Worm (Caenorhabditis elegans) whole organism, L1 larva: Measurements from ENCODE around the gene par-2.

Experiments
- C04F5.9 ChIP-seq: sonication (generic microtip); optimal IDR thresholded peaks from 2 replicates; lab custom pipeline; 2016; ENCODE audit warnings: missing genetic modification characterization, missing compliant biosample characterization
- C16A3.4 ChIP-seq: fragments of 150-350 bp; optimal IDR thresholded peaks from 2 replicates; lab custom pipeline; 2014; ENCODE audit warnings: missing biosample characterization, missing genetic modification characterization
- C34B4.2 ChIP-seq: sonication (generic microtip); optimal IDR thresholded peaks from 2 replicates; lab custom pipeline; 2017; ENCODE audit warnings: mild to moderate bottlenecking, missing genetic modification characterization, missing compliant biosample characterization
- Y116A8C.19 ChIP-seq: sonication (generic microtip); optimal IDR thresholded peaks from 2 replicates; lab custom pipeline; 2016; ENCODE audit warnings: missing compliant biosample characterization, missing genetic modification characterization, borderline replicate concordance
- alr-1 ChIP-seq: fragments of 200-800 bp; sonication (Bioruptor generic); optimal IDR thresholded peaks from 2 replicates; lab custom pipeline; 2018; ENCODE audit warnings: borderline replicate concordance, mild to moderate bottlenecking, missing genetic modification characterization, missing compliant biosample characterization
- aly-2 ChIP-seq: fragments of 150-350 bp; optimal IDR thresholded peaks from 2 replicates; lab custom pipeline; 2014; ENCODE audit warnings: missing biosample characterization, missing genetic modification characterization
- blmp-1 ChIP-seq: fragments of 150-350 bp; optimal IDR thresholded peaks from 2 replicates; lab custom pipeline; 2014; ENCODE audit warnings: missing biosample characterization, missing genetic modification characterization
- ceh-63 ChIP-seq: fragments of 200-800 bp; sonication (Bioruptor generic); optimal IDR thresholded peaks from 2 replicates; lab custom pipeline; 2018; ENCODE audit warnings: mild to moderate bottlenecking, missing genetic modification characterization, missing compliant biosample characterization
- ceh-82 ChIP-seq, 3 experiments: fragments of 150-350 bp in 1 of 3; sonication (generic microtip) in 2 of 3; optimal IDR thresholded peaks; 2 replicates each; lab custom pipeline; 2014 to 2017; ENCODE audit warnings: missing biosample characterization in 3 of 3, missing genetic modification characterization in 3 of 3
- ceh-88 ChIP-seq: fragments of 200-800 bp; sonication (Bioruptor generic); IDR thresholded peaks from 2 replicates; pipeline ENCODE4 v1.3.6; 2022; ENCODE audit warnings: missing genetic modification characterization, missing compliant biosample characterization
- ceh-90 ChIP-seq: sonication (generic microtip); optimal IDR thresholded peaks from 2 replicates; lab custom pipeline; 2016; ENCODE audit warnings: missing genetic modification characterization, missing compliant biosample characterization
- ces-1 ChIP-seq: fragments of 150-350 bp; optimal IDR thresholded peaks from 2 replicates; lab custom pipeline; 2014; ENCODE audit warnings: missing biosample characterization, missing genetic modification reagents, missing genetic modification characterization
- dpl-1 ChIP-seq, 3 experiments: fragments of 150-350 bp in 2 of 3; sonication (generic microtip) in 1 of 3; optimal IDR thresholded peaks; 2 replicates each; lab custom pipeline; 2014 to 2017; ENCODE audit warnings: missing biosample characterization in 3 of 3, missing genetic modification characterization in 3 of 3, missing genetic modification reagents in 3 of 3
- egl-27 ChIP-seq, 2 experiments: fragments of 150-350 bp in 1 of 2; sonication (generic microtip); optimal IDR thresholded peaks; 3 replicates each; lab custom pipeline; 2017 to 2018; ENCODE audit warnings: missing biosample characterization in 2 of 2, missing genetic modification characterization in 2 of 2, missing genetic modification reagents in 2 of 2
- ets-5 ChIP-seq: fragments of 200-800 bp; sonication (Bioruptor generic); IDR thresholded peaks from 2 replicates; pipeline ENCODE4 v1.3.6; 2022; ENCODE audit warnings: missing genetic modification characterization, missing compliant biosample characterization
- fkh-10 ChIP-seq: sonication (generic microtip); optimal IDR thresholded peaks from 2 replicates; lab custom pipeline; 2017; ENCODE audit warnings: missing biosample characterization, missing genetic modification reagents, missing genetic modification characterization
- hlh-17 ChIP-seq: fragments of 200-800 bp; sonication (Bioruptor generic); optimal IDR thresholded peaks from 2 replicates; lab custom pipeline; 2018; ENCODE audit warnings: missing genetic modification characterization, mild to moderate bottlenecking, missing compliant biosample characterization, moderate library complexity, borderline replicate concordance
- hlh-4 ChIP-seq: sonication (generic microtip); optimal IDR thresholded peaks from 2 replicates; lab custom pipeline; 2016; ENCODE audit warnings: mild to moderate bottlenecking, missing genetic modification characterization, missing compliant biosample characterization
- irx-1 ChIP-seq: sonication (generic microtip); optimal IDR thresholded peaks from 2 replicates; lab custom pipeline; 2016; ENCODE audit warnings: missing genetic modification characterization, missing compliant biosample characterization
- isw-1 ChIP-seq: fragments of 200-800 bp; sonication (Bioruptor generic); IDR thresholded peaks from 2 replicates; pipeline ENCODE4 v1.3.6; 2022; ENCODE audit warnings: missing genetic modification characterization, missing compliant biosample characterization
- jun-1 ChIP-seq: fragments of 150-350 bp; optimal IDR thresholded peaks from 2 replicates; lab custom pipeline; 2014; ENCODE audit warnings: missing biosample characterization, missing genetic modification reagents, missing genetic modification characterization
- lin-13 ChIP-seq: fragments of 150-350 bp; optimal IDR thresholded peaks from 2 replicates; lab custom pipeline; 2014; ENCODE audit warnings: missing biosample characterization, missing genetic modification reagents, missing genetic modification characterization
- lin-15B ChIP-seq: fragments of 150-350 bp; sonication (generic microtip); optimal IDR thresholded peaks from 3 replicates; lab custom pipeline; 2014; ENCODE audit warnings: missing biosample characterization, missing genetic modification characterization
- lin-35 ChIP-seq, 2 experiments: fragments of 150-350 bp; optimal IDR thresholded peaks; 2 replicates each; lab custom pipeline; 2014; ENCODE audit warnings: missing biosample characterization in 2 of 2, missing genetic modification characterization in 2 of 2, missing genetic modification reagents in 2 of 2
- mab-9 ChIP-seq: fragments of 200-800 bp; sonication (Bioruptor generic); IDR thresholded peaks from 2 replicates; pipeline ENCODE4 v1.3.6; 2022; ENCODE audit warnings: missing genetic modification reagents, missing genetic modification characterization, missing compliant biosample characterization
- mef-2 ChIP-seq: fragments of 150-350 bp; optimal IDR thresholded peaks from 2 replicates; lab custom pipeline; 2014; ENCODE audit warnings: missing biosample characterization, missing genetic modification characterization
- nhr-11 ChIP-seq: fragments of 150-350 bp; optimal IDR thresholded peaks from 2 replicates; lab custom pipeline; 2014; ENCODE audit warnings: missing biosample characterization, missing genetic modification characterization
- nhr-12 ChIP-seq: sonication (generic microtip); optimal IDR thresholded peaks from 2 replicates; lab custom pipeline; 2017; ENCODE audit warnings: missing biosample characterization, missing genetic modification characterization
- nhr-28 ChIP-seq: fragments of 150-350 bp; optimal IDR thresholded peaks from 2 replicates; lab custom pipeline; 2014; ENCODE audit warnings: missing biosample characterization, missing genetic modification characterization
- nhr-71 ChIP-seq: sonication (generic microtip); optimal IDR thresholded peaks from 2 replicates; lab custom pipeline; 2016; ENCODE audit warnings: mild to moderate bottlenecking, missing genetic modification characterization, moderate library complexity, missing compliant biosample characterization
- nhr-76 ChIP-seq: sonication (generic microtip); optimal IDR thresholded peaks from 2 replicates; lab custom pipeline; 2017; ENCODE audit warnings: missing biosample characterization, missing genetic modification characterization
- nhr-84 ChIP-seq: sonication (generic microtip); optimal IDR thresholded peaks from 2 replicates; lab custom pipeline; 2017; ENCODE audit warnings: missing biosample characterization, missing genetic modification characterization
- nhr-90 ChIP-seq: sonication (generic microtip); optimal IDR thresholded peaks from 2 replicates; lab custom pipeline; 2016; ENCODE audit warnings: mild to moderate bottlenecking, missing genetic modification characterization, missing compliant biosample characterization; ENCODE audit not compliant: poor library complexity
- pqm-1 ChIP-seq: sonication (generic microtip); optimal IDR thresholded peaks from 3 replicates; lab custom pipeline; 2017; ENCODE audit warnings: missing biosample characterization, missing genetic modification characterization
- skn-1 ChIP-seq: fragments of 150-350 bp; optimal IDR thresholded peaks from 2 replicates; lab custom pipeline; 2014; ENCODE audit warnings: missing biosample characterization, missing genetic modification characterization
- snpc-4 ChIP-seq: fragments of 150-350 bp; optimal IDR thresholded peaks from 2 replicates; lab custom pipeline; 2014; ENCODE audit warnings: missing biosample characterization, missing genetic modification characterization
- snu-23 ChIP-seq: sonication (generic microtip); optimal IDR thresholded peaks from 2 replicates; lab custom pipeline; 2016; ENCODE audit warnings: missing genetic modification characterization, missing compliant biosample characterization
- sptf-1 ChIP-seq: fragments of 150-350 bp; optimal IDR thresholded peaks from 2 replicates; lab custom pipeline; 2014; ENCODE audit warnings: missing biosample characterization, missing genetic modification characterization
- swsn-7 ChIP-seq: sonication (generic microtip); optimal IDR thresholded peaks from 2 replicates; lab custom pipeline; 2016; ENCODE audit warnings: missing genetic modification characterization, missing compliant biosample characterization
- tbx-2 ChIP-seq: sonication (generic microtip); optimal IDR thresholded peaks from 2 replicates; lab custom pipeline; 2016; ENCODE audit warnings: missing genetic modification characterization, missing compliant biosample characterization
- tlp-1 ChIP-seq: fragments of 150-350 bp; optimal IDR thresholded peaks from 2 replicates; lab custom pipeline; 2014; ENCODE audit warnings: missing biosample characterization, missing genetic modification characterization
- unc-62 ChIP-seq: fragments of 150-350 bp; optimal IDR thresholded peaks from 2 replicates; lab custom pipeline; 2014; ENCODE audit warnings: missing biosample characterization, missing genetic modification reagents, missing genetic modification characterization
- unc-86 ChIP-seq: sonication (generic microtip); optimal IDR thresholded peaks from 2 replicates; lab custom pipeline; 2016; ENCODE audit warnings: missing genetic modification characterization, missing compliant biosample characterization
- xbp-1 ChIP-seq: sonication (generic microtip); optimal IDR thresholded peaks from 2 replicates; lab custom pipeline; 2016; ENCODE audit warnings: missing genetic modification characterization, missing compliant biosample characterization
- zag-1 ChIP-seq: fragments of 150-350 bp; optimal IDR thresholded peaks from 2 replicates; lab custom pipeline; 2014; ENCODE audit warnings: missing biosample characterization, missing genetic modification characterization
- zip-4 ChIP-seq: fragments of 200-800 bp; sonication (Bioruptor generic); optimal IDR thresholded peaks from 2 replicates; lab custom pipeline; 2018; ENCODE audit warnings: mild to moderate bottlenecking, missing genetic modification characterization, moderate library complexity, missing compliant biosample characterization
- ztf-4 ChIP-seq: fragments of 150-350 bp; optimal IDR thresholded peaks from 2 replicates; lab custom pipeline; 2014; ENCODE audit warnings: missing biosample characterization, missing genetic modification characterization

par-2 gene

DNA sequence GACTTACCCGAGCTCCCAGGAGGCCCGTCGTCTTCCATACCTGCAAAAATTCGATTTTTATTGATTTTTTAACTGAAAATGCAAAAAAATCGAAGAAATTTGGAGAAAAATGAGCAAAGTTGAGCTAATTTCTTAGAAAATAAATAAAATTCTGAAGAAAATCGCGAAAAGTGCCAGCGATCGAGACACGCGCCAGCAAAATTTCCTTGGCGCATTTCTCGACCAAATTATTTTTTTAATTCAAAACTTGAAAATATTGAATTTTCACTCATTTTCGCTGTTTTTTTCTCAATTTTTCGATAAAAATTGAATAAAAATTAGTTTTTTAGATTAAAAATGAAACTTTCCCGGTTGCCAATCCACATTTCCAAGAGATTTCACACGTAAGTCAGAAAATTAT, 44.0 kb upstream of the par-2 start, which contains the start of the genes chin-1 and BE0003N10.1 (continued):
- TF ChIP-seq irx-1 (peak; percentile 24), snu-23 (GFP tag; lab: Kevin White, UChicago) (peak; percentile 65), dpl-1 (GFP tag; optimal IDR thresholded peaks at IDR 0.05; lab: Kevin White, UChicago) (peak; percentile 47 to 74 (median 69)), nhr-76 (tag; lab: Kevin White, UChicago) (no peak), pqm-1 (tag; lab: Kevin White, UChicago) (no peak), snpc-4 (tag; lab: Kevin White, UChicago) (no peak), nhr-71 (peak; percentile 72), ceh-90 (tag; lab: Kevin White, UChicago) (no peak), isw-1 (GFP tag; lab: Robert Waterston, UW) (peak; percentile 59), C04F5.9 (tag; lab: Kevin White, UChicago) (peak; percentile 27), lin-13 (GFP tag; lab: Kevin White, UChicago) (peak; percentile 21), jun-1 (tag; lab: Kevin White, UChicago) (no peak), skn-1 (no peak), blmp-1 (peak; percentile 39), aly-2 (tag; lab: Kevin White, UChicago) (peak; percentile 7), hlh-4 (tag; lab: Kevin White, UChicago) (no peak), mef-2 (tag; lab: Kevin White, UChicago) (no peak), ceh-88 (no peak), zip-4 (GFP tag; lab: Kevin White, UChicago) (no peak), lin-35 (GFP tag; optimal IDR thresholded peaks at IDR 0.05; lab: Kevin White, UChicago) (peak; percentile 61 to 66), nhr-90 (tag; lab: Kevin White, UChicago) (peak; percentile 42), hlh-17 (GFP tag; lab: Kevin White, UChicago) (no peak), ces-1 (GFP tag; lab: Kevin White, UChicago) (no peak), xbp-1 (peak; percentile 61), ceh-82 (tag; optimal IDR thresholded peaks at IDR 0.05; lab: Kevin White, UChicago) (peak; percentile 38 to 71 (median 41)), unc-62 (GFP tag; lab: Kevin White, UChicago) (no peak)
- TF ChIP-seq, all 84 proteins: peak for 27

ce11 chrIII:1040059-1040458, 41.1 kb upstream of the par-2 start:
- TF ChIP-seq nhr-12 (tag; lab: Kevin White, UChicago) (no peak), nhr-84 (tag; lab: Kevin White, UChicago) (no peak), tlp-1 (tag; lab: Kevin White, UChicago) (no peak), lin-15B (tag; lab: Kevin White, UChicago) (no peak), C34B4.2 (no peak), sptf-1 (tag; lab: Kevin White, UChicago) (no peak), unc-86 (tag; lab: Kevin White, UChicago) (no peak), pqm-1 (tag; lab: Kevin White, UChicago) (no peak), nhr-76 (tag; lab: Kevin White, UChicago) (no peak), nhr-11 (no peak)

ce11 chrIII:1043790-1044189, 37.4 kb upstream of the par-2 start:
- no peak for TF ChIP-seq mab-9 (GFP tag; lab: Robert Waterston, UW)
- no peak for TF ChIP-seq ceh-63 (GFP tag; lab: Kevin White, UChicago)
- no peak for TF ChIP-seq egl-27 (tag; optimal IDR thresholded peaks at IDR 0.05; lab: Kevin White, UChicago)
- TF ChIP-seq fkh-10 (GFP tag; lab: Kevin White, UChicago), result no peak
- no peak for TF ChIP-seq ztf-4 (tag; lab: Kevin White, UChicago)
- no peak for TF ChIP-seq C16A3.4
- TF ChIP-seq pqm-1 (tag; lab: Kevin White, UChicago), result no peak
- TF ChIP-seq zag-1 (tag; lab: Kevin White, UChicago), result no peak
- no peak for TF ChIP-seq nhr-28 (tag; lab: Kevin White, UChicago)
- TF ChIP-seq swsn-7, result no peak
- no peak for TF ChIP-seq Y116A8C.19 (tag; lab: Kevin White, UChicago)
- TF ChIP-seq tbx-2, result no peak
- no peak for TF ChIP-seq alr-1
- TF ChIP-seq ets-5, result no peak
- TF ChIP-seq nhr-11, result no peak
